Fruit fly (Drosophila melanogaster): ENCODE results near the gene CG10958.

Gene CG10958

DNA sequence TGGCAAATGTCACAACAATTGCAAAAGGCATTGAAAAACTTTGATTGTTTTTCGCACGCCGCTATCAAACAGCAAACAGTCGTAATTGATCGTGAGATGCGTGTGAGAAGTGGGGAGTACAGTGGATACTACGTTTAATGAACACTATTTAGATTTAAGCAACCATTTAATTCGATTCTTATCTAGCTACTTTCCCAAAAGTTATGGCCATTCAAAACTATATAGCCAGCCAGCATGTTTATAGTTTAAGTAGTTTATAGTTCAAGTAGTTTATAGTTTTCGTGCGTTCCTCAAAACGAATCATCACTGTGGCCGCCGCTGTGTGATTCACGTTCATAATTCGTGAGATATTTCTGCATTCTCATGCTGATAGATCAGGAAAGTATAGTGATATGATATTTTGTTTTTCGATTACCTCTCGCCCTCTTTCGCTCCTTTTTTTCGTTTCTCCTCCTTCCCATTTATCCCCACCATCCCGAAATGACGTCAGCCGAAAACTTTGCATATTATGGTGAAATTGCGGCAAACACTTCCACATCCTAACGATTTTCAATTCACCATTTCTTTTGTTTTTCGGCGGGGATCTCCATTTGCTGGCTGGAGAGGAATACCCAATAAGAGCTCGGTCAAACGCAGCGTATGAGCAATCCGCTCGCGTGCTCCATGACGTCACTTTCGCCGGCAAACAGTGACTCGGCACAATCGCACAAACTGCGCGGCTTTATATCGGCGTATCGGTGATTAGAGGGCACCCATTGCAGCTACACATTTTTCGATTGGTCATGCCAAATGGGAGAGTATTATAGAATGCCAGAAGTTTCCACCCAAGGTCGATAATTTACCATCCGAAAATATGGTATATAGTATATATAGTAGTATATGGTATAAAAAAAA lies 18.5 kb upstream of the CG10958 start (continued):
- peak; percentile 12 for TF ChIP-seq az2 (GFP tag; optimal IDR thresholded peaks at IDR 0.05)
- peak; percentile 75 for TF ChIP-seq CG7839 (tag; optimal IDR thresholded peaks at IDR 0.05)
- no peak for TF ChIP-seq CG17186 (GFP tag; optimal IDR thresholded peaks at IDR 0.05)
- no peak for TF ChIP-seq CG14710 (tag; optimal IDR thresholded peaks at IDR 0.05)
- TF ChIP-seq Drgx (GFP tag; IDR thresholded peaks at IDR 0.05) = no peak; the same call in 1 of the 2 replicates
- TF ChIP-seq CG31441 (GFP tag; IDR thresholded peaks at IDR 0.05) = no peak
- peak; percentile 67 for TF ChIP-seq maf-S (GFP tag; optimal IDR thresholded peaks at IDR 0.05)
- TF ChIP-seq CG2129 (GFP tag; IDR thresholded peaks at IDR 0.05; ENCODE audit: partially characterized antibody) = no peak
- peak; percentile 46; the same call in 1 of the 3 replicates for TF ChIP-seq CG6175 (GFP tag; IDR thresholded peaks at IDR 0.05)
- no peak for TF ChIP-seq CG1529 (GFP tag; optimal IDR thresholded peaks at IDR 0.05)
- TF ChIP-seq CG7987 (GFP tag; optimal IDR thresholded peaks at IDR 0.05) = no peak
- TF ChIP-seq Atf-2 (GFP tag; optimal IDR thresholded peaks at IDR 0.05) = no peak
- peak; percentile 23 for TF ChIP-seq pb (GFP tag; optimal IDR thresholded peaks at IDR 0.05)
- TF ChIP-seq E2f1 (GFP tag; IDR thresholded peaks at IDR 0.05) = peak; percentile 43; the same call in 1 of the 2 replicates
- TF ChIP-seq jigr1 (GFP tag; IDR thresholded peaks at IDR 0.05) = no peak
- peak; percentile 36 for TF ChIP-seq fu2 (GFP tag; optimal IDR thresholded peaks at IDR 0.05)
- peak; percentile 91 for TF ChIP-seq CG2120 (GFP tag; optimal IDR thresholded peaks at IDR 0.05)
- peak; percentile 2 for TF ChIP-seq CG17568 (GFP tag; optimal IDR thresholded peaks at IDR 0.05)
- no peak for TF ChIP-seq Optix (GFP tag; IDR thresholded peaks at IDR 0.05)
- TF ChIP-seq CG10654 (GFP tag; optimal IDR thresholded peaks at IDR 0.05) = no peak
- TF ChIP-seq CG10959 (GFP tag; IDR thresholded peaks at IDR 0.05) = no peak
- TF ChIP-seq Lhr (GFP tag; optimal IDR thresholded peaks at IDR 0.05) = no peak
- TF ChIP-seq Vsx1 (GFP tag; optimal IDR thresholded peaks at IDR 0.05) = no peak
- TF ChIP-seq pita (GFP tag; optimal IDR thresholded peaks at IDR 0.05) = no peak
- TF ChIP-seq CG7372 (GFP tag; IDR thresholded peaks at IDR 0.05) = peak; percentile 21; the same call in 1 of the 2 replicates
- TF ChIP-seq dan (GFP tag; IDR thresholded peaks at IDR 0.05) = no peak
- no peak for TF ChIP-seq CG4617 (GFP tag; optimal IDR thresholded peaks at IDR 0.05; ENCODE audit: borderline replicate concordance)
- TF ChIP-seq Kr (GFP tag; optimal IDR thresholded peaks at IDR 0.05) = no peak
- 0 out of 3 replicates have a peak, but pooled peaks have one; percentile 25 for TF ChIP-seq ken (GFP tag; IDR thresholded peaks at IDR 0.05)
- TF ChIP-seq MESR4 (GFP tag; optimal IDR thresholded peaks at IDR 0.05) = no peak
- TF ChIP-seq dpn (GFP tag; optimal IDR thresholded peaks at IDR 0.05) = peak; percentile 49 to 57
- TF ChIP-seq CG17802 (tag; optimal IDR thresholded peaks at IDR 0.05) = no peak
- TF ChIP-seq Awh (GFP tag; IDR thresholded peaks at IDR 0.05) = no peak
- TF ChIP-seq CG10209 (GFP tag; optimal IDR thresholded peaks at IDR 0.05) = peak; percentile 44
- TF ChIP-seq Hmx (GFP tag; optimal IDR thresholded peaks at IDR 0.05) = peak; percentile 37
- no peak for TF ChIP-seq gcm (GFP tag; optimal IDR thresholded peaks at IDR 0.05)
- TF ChIP-seq ssp (GFP tag; IDR thresholded peaks at IDR 0.05) = no peak
- TF ChIP-seq jing (GFP tag; optimal IDR thresholded peaks at IDR 0.05) = no peak
- no peak for TF ChIP-seq CG2199 (GFP tag; IDR thresholded peaks at IDR 0.05)
- no peak for TF ChIP-seq ato (GFP tag; IDR thresholded peaks at IDR 0.05; ENCODE audit: partially characterized antibody)
- TF ChIP-seq CG2116 (GFP tag; optimal IDR thresholded peaks at IDR 0.05) = no peak
- TF ChIP-seq CG11695 (GFP tag; IDR thresholded peaks at IDR 0.05) = peak; percentile 58; the same call in 2 of the 3 replicates
- TF ChIP-seq Med (GFP tag) = peak; percentile 94
- TF ChIP-seq Stat92E (GFP tag; optimal IDR thresholded peaks at IDR 0.05) = no peak
- peak; percentile 20 for TF ChIP-seq CG1602 (GFP tag; optimal IDR thresholded peaks at IDR 0.05)
- TF ChIP-seq CG3065 (GFP tag; optimal IDR thresholded peaks at IDR 0.05) = no peak
- peak; percentile 33; the same call in 1 of the 2 replicates for TF ChIP-seq stc (GFP tag; IDR thresholded peaks at IDR 0.05)
- TF ChIP-seq CG13123 (GFP tag; optimal IDR thresholded peaks at IDR 0.05) = no peak
- TF ChIP-seq Deaf1 (tag; optimal IDR thresholded peaks at IDR 0.05) = peak; percentile 14

Data from whole organism, embryonic.